Worm (Caenorhabditis elegans) whole organism, mixed stage, embryonic: Measurements from ENCODE around the gene rfl-1.

Experiments used
- blmp-1 ChIP-seq: fragments of 150-350 bp; optimal IDR thresholded peaks from 2 replicates; lab custom pipeline; 2014; ENCODE audit warnings: missing biosample characterization, missing genetic modification characterization
- ces-1 ChIP-seq: fragments of 150-350 bp; optimal IDR thresholded peaks from 2 replicates; lab custom pipeline; 2014; ENCODE audit warnings: missing biosample characterization, missing genetic modification reagents, missing genetic modification characterization
- elt-1 ChIP-seq: sonication (generic microtip); optimal IDR thresholded peaks from 2 replicates; lab custom pipeline; 2017; ENCODE audit warnings: missing genetic modification characterization, mild to moderate bottlenecking, missing compliant biosample characterization, antibody characterized with exemption, moderate library complexity, borderline replicate concordance; ENCODE audit not compliant: insufficient read depth
- elt-3 ChIP-seq: fragments of 150-350 bp; optimal IDR thresholded peaks from 2 replicates; lab custom pipeline; 2014; ENCODE audit warnings: missing biosample characterization, missing genetic modification characterization
- ham-2 ChIP-seq: fragments of 200-800 bp; sonication (Bioruptor generic); optimal IDR thresholded peaks from 2 replicates; lab custom pipeline; 2018; ENCODE audit warnings: mild to moderate bottlenecking, missing genetic modification characterization, missing compliant biosample characterization
- hlh-1 ChIP-seq: fragments of 150-350 bp; optimal IDR thresholded peaks from 2 replicates; lab custom pipeline; 2014; ENCODE audit warnings: missing biosample characterization, missing genetic modification reagents, missing genetic modification characterization
- nhr-12 ChIP-seq: fragments of 150-350 bp; optimal IDR thresholded peaks from 2 replicates; lab custom pipeline; 2014; ENCODE audit warnings: missing biosample characterization, missing genetic modification characterization
- nhr-237 ChIP-seq: fragments of 150-350 bp; optimal IDR thresholded peaks from 2 replicates; lab custom pipeline; 2014; ENCODE audit warnings: missing biosample characterization, missing genetic modification characterization
- nhr-28 ChIP-seq: fragments of 150-350 bp; optimal IDR thresholded peaks from 2 replicates; lab custom pipeline; 2014; ENCODE audit warnings: missing biosample characterization, missing genetic modification characterization
- pha-4 ChIP-seq: fragments of 150-350 bp; optimal IDR thresholded peaks from 2 replicates; lab custom pipeline; 2018; ENCODE audit warnings: missing biosample characterization, missing genetic modification reagents, missing genetic modification characterization
- sptf-1 ChIP-seq: sonication (generic microtip); optimal IDR thresholded peaks from 2 replicates; lab custom pipeline; 2017; ENCODE audit warnings: mild to moderate bottlenecking, missing genetic modification characterization, moderate library complexity, missing compliant biosample characterization
- unc-39 ChIP-seq: fragments of 150-350 bp; optimal IDR thresholded peaks from 2 replicates; lab custom pipeline; 2014; ENCODE audit warnings: missing biosample characterization, missing genetic modification characterization
- unc-62 ChIP-seq: fragments of 150-350 bp; optimal IDR thresholded peaks from 2 replicates; lab custom pipeline; 2014; ENCODE audit warnings: missing biosample characterization, missing genetic modification reagents, missing genetic modification characterization
- ztf-11 ChIP-seq: fragments of 150-350 bp; optimal IDR thresholded peaks from 2 replicates; lab custom pipeline; 2014; ENCODE audit warnings: missing biosample characterization, missing genetic modification characterization

DNA sequence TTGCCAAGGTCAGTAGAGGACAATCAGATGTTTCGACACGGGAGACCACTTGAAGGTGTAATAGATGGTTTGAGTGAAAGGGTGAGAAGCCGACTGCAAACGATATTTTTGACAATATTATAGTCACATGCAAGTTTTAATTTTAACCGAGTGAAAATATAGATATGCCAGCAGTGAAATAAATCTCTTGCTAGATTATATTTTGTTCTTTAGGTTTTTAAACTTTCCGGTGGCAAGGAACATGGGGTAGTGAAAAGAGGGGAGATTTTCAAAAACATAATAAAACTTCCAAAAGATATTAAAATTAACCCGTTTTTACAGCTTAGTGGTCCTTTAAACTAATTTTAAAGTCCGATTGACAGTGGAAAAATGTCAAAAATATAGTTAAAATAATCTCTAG is 15.7 kb upstream of the rfl-1 start, which contains the start of gene C06E8.5:
- TF ChIP-seq ces-1 (GFP tag; lab: Kevin White, UChicago): no peak
- TF ChIP-seq nhr-237 (tag; lab: Kevin White, UChicago): no peak
- no peak for TF ChIP-seq nhr-28 (tag; lab: Kevin White, UChicago)
- no peak for TF ChIP-seq unc-62 (GFP tag; lab: Kevin White, UChicago)
- TF ChIP-seq sptf-1 (tag; lab: Kevin White, UChicago): no peak
- no peak for TF ChIP-seq blmp-1 (tag; lab: Kevin White, UChicago)
- TF ChIP-seq elt-3 (tag; lab: Kevin White, UChicago): no peak
- TF ChIP-seq unc-39 (tag; lab: Kevin White, UChicago): no peak
- TF ChIP-seq elt-1 (tag; lab: Kevin White, UChicago): no peak
- TF ChIP-seq hlh-1 (tag; lab: Kevin White, UChicago): no peak
- no peak for TF ChIP-seq ztf-11 (tag; lab: Kevin White, UChicago)
- no peak for TF ChIP-seq nhr-12
- TF ChIP-seq ham-2: no peak
- TF ChIP-seq pha-4 (tag; lab: Kevin White, UChicago): no peak
